Worm (Caenorhabditis elegans) whole organism, mixed stage, embryonic: Measurements from ENCODE around the gene svop-1.
A peak's percentile ranks its signal among the peaks of the same experiment; 100 is the strongest.

Experiments
- bed-3 ChIP-seq: fragments of 200-800 bp; sonication (Bioruptor generic); optimal IDR thresholded peaks from 3 replicates; lab custom pipeline; 2018; ENCODE audit warnings: mild to moderate bottlenecking, missing genetic modification characterization, moderate library complexity, missing compliant biosample characterization
- blmp-1 ChIP-seq: fragments of 150-350 bp; optimal IDR thresholded peaks from 2 replicates; lab custom pipeline; 2014; ENCODE audit warnings: missing biosample characterization, missing genetic modification characterization
- ceh-43 ChIP-seq: fragments of 200-800 bp; sonication (Bioruptor generic); optimal IDR thresholded peaks from 2 replicates; lab custom pipeline; 2018; ENCODE audit warnings: mild to moderate bottlenecking, missing genetic modification characterization, moderate library complexity, missing compliant biosample characterization
- ceh-83 ChIP-seq: fragments of 200-800 bp; sonication (Bioruptor generic); optimal IDR thresholded peaks from 2 replicates; lab custom pipeline; 2018; ENCODE audit warnings: mild to moderate bottlenecking, missing genetic modification characterization, missing compliant biosample characterization
- ces-1 ChIP-seq: fragments of 150-350 bp; optimal IDR thresholded peaks from 2 replicates; lab custom pipeline; 2014; ENCODE audit warnings: missing biosample characterization, missing genetic modification reagents, missing genetic modification characterization
- cnd-1 ChIP-seq: fragments of 200-800 bp; sonication (Bioruptor generic); optimal IDR thresholded peaks from 2 replicates; lab custom pipeline; 2018; ENCODE audit warnings: mild to moderate bottlenecking, missing genetic modification characterization, missing compliant biosample characterization
- drap-1 ChIP-seq: fragments of 200-800 bp; sonication (Bioruptor generic); optimal IDR thresholded peaks from 3 replicates; lab custom pipeline; 2018; ENCODE audit warnings: mild to moderate bottlenecking, missing genetic modification characterization, missing compliant biosample characterization
- elt-1 ChIP-seq: sonication (generic microtip); optimal IDR thresholded peaks from 2 replicates; lab custom pipeline; 2017; ENCODE audit warnings: missing genetic modification characterization, mild to moderate bottlenecking, missing compliant biosample characterization, antibody characterized with exemption, moderate library complexity, borderline replicate concordance; ENCODE audit not compliant: insufficient read depth
- ham-2 ChIP-seq: fragments of 200-800 bp; sonication (Bioruptor generic); optimal IDR thresholded peaks from 2 replicates; lab custom pipeline; 2018; ENCODE audit warnings: mild to moderate bottlenecking, missing genetic modification characterization, missing compliant biosample characterization
- hlh-1 ChIP-seq: fragments of 150-350 bp; optimal IDR thresholded peaks from 2 replicates; lab custom pipeline; 2014; ENCODE audit warnings: missing biosample characterization, missing genetic modification reagents, missing genetic modification characterization
- lin-13 ChIP-seq: fragments of 150-350 bp; optimal IDR thresholded peaks from 2 replicates; lab custom pipeline; 2014; ENCODE audit warnings: missing biosample characterization, missing genetic modification characterization
- lin-32 ChIP-seq: fragments of 200-800 bp; sonication (Bioruptor generic); optimal IDR thresholded peaks from 2 replicates; lab custom pipeline; 2018; ENCODE audit warnings: mild to moderate bottlenecking, missing genetic modification characterization, missing compliant biosample characterization
- lsy-2 ChIP-seq: fragments of 150-350 bp; optimal IDR thresholded peaks from 2 replicates; lab custom pipeline; 2014; ENCODE audit warnings: missing biosample characterization, missing genetic modification characterization
- mab-5 ChIP-seq: fragments of 150-350 bp; optimal IDR thresholded peaks from 2 replicates; lab custom pipeline; 2014; ENCODE audit warnings: missing biosample characterization, missing genetic modification characterization
- mep-1 ChIP-seq: fragments of 150-350 bp; optimal IDR thresholded peaks from 2 replicates; lab custom pipeline; 2017; ENCODE audit warnings: missing biosample characterization, missing genetic modification reagents, missing genetic modification characterization, inconsistent platforms
- mls-2 ChIP-seq: sonication (generic microtip); optimal IDR thresholded peaks from 2 replicates; lab custom pipeline; 2016; ENCODE audit warnings: mild to moderate bottlenecking, missing genetic modification characterization, moderate library complexity, missing compliant biosample characterization
- nhr-12 ChIP-seq: fragments of 150-350 bp; optimal IDR thresholded peaks from 2 replicates; lab custom pipeline; 2014; ENCODE audit warnings: missing biosample characterization, missing genetic modification characterization
- nhr-2 ChIP-seq: fragments of 150-350 bp; optimal IDR thresholded peaks from 2 replicates; lab custom pipeline; 2014; ENCODE audit warnings: missing biosample characterization, missing genetic modification characterization
- nhr-237 ChIP-seq: fragments of 150-350 bp; optimal IDR thresholded peaks from 2 replicates; lab custom pipeline; 2014; ENCODE audit warnings: missing biosample characterization, missing genetic modification characterization
- nhr-28 ChIP-seq: fragments of 150-350 bp; optimal IDR thresholded peaks from 2 replicates; lab custom pipeline; 2014; ENCODE audit warnings: missing biosample characterization, missing genetic modification characterization
- nhr-76 ChIP-seq: sonication (generic microtip); optimal IDR thresholded peaks from 2 replicates; lab custom pipeline; 2017; ENCODE audit warnings: missing biosample characterization, missing genetic modification characterization
- pha-4 ChIP-seq: fragments of 150-350 bp; optimal IDR thresholded peaks from 2 replicates; lab custom pipeline; 2018; ENCODE audit warnings: missing biosample characterization, missing genetic modification reagents, missing genetic modification characterization
- sem-2 ChIP-seq: fragments of 200-800 bp; sonication (Bioruptor generic); optimal IDR thresholded peaks from 2 replicates; lab custom pipeline; 2018; ENCODE audit warnings: mild to moderate bottlenecking, missing genetic modification characterization, missing compliant biosample characterization
- snpc-4 ChIP-seq: fragments of 150-350 bp; optimal IDR thresholded peaks from 2 replicates; lab custom pipeline; 2014; ENCODE audit warnings: missing biosample characterization, missing genetic modification characterization
- sptf-1 ChIP-seq: sonication (generic microtip); optimal IDR thresholded peaks from 2 replicates; lab custom pipeline; 2017; ENCODE audit warnings: mild to moderate bottlenecking, missing genetic modification characterization, moderate library complexity, missing compliant biosample characterization
- tbx-8 ChIP-seq: fragments of 200-800 bp; sonication (Bioruptor generic); optimal IDR thresholded peaks from 2 replicates; lab custom pipeline; 2018; ENCODE audit warnings: mild to moderate bottlenecking, missing genetic modification characterization, moderate library complexity, missing compliant biosample characterization
- unc-120 ChIP-seq: sonication (generic microtip); optimal IDR thresholded peaks from 2 replicates; lab custom pipeline; 2017; ENCODE audit warnings: missing genetic modification characterization, missing compliant biosample characterization; ENCODE audit not compliant: poor library complexity, severe bottlenecking
- unc-39 ChIP-seq: fragments of 150-350 bp; optimal IDR thresholded peaks from 2 replicates; lab custom pipeline; 2014; ENCODE audit warnings: missing biosample characterization, missing genetic modification characterization
- unc-62 ChIP-seq: fragments of 150-350 bp; optimal IDR thresholded peaks from 2 replicates; lab custom pipeline; 2014; ENCODE audit warnings: missing biosample characterization, missing genetic modification reagents, missing genetic modification characterization
- zip-8 ChIP-seq: fragments of 150-350 bp; optimal IDR thresholded peaks from 2 replicates; lab custom pipeline; 2014; ENCODE audit warnings: missing biosample characterization, missing genetic modification characterization
- ztf-11 ChIP-seq: fragments of 150-350 bp; optimal IDR thresholded peaks from 2 replicates; lab custom pipeline; 2014; ENCODE audit warnings: missing biosample characterization, missing genetic modification characterization

svop-1 gene

ce11 chrIII:8847722-8848121, 37.6 kb downstream of the svop-1 start:
- peak; percentile 57 for TF ChIP-seq mep-1
- no peak for TF ChIP-seq sem-2 (GFP tag; lab: Kevin White, UChicago)
- TF ChIP-seq hlh-1 (tag; lab: Kevin White, UChicago): no peak
- no peak for TF ChIP-seq nhr-2 (tag; lab: Kevin White, UChicago)
- no peak for TF ChIP-seq ceh-83 (GFP tag; lab: Kevin White, UChicago)
- TF ChIP-seq cnd-1 (tag; lab: Kevin White, UChicago): peak; percentile 15
- TF ChIP-seq elt-1: no peak
- no peak for TF ChIP-seq zip-8 (tag; lab: Kevin White, UChicago)
- TF ChIP-seq lin-13 (tag; lab: Kevin White, UChicago): no peak
- TF ChIP-seq sptf-1 (tag; lab: Kevin White, UChicago): no peak
- TF ChIP-seq mls-2 (tag; lab: Kevin White, UChicago): no peak
- no peak for TF ChIP-seq nhr-12 (tag; lab: Kevin White, UChicago)
- peak; percentile 40 for TF ChIP-seq nhr-237 (tag; lab: Kevin White, UChicago)
- no peak for TF ChIP-seq bed-3 (GFP tag; lab: Kevin White, UChicago)
- TF ChIP-seq lsy-2 (tag; lab: Kevin White, UChicago): peak; percentile 26
- no peak for TF ChIP-seq mab-5 (tag; lab: Kevin White, UChicago)
- no peak for TF ChIP-seq unc-62 (GFP tag; lab: Kevin White, UChicago)
- no peak for TF ChIP-seq nhr-76 (tag; lab: Kevin White, UChicago)
- TF ChIP-seq ztf-11: no peak
- no peak for TF ChIP-seq unc-120 (tag; lab: Kevin White, UChicago)
- TF ChIP-seq nhr-28: no peak
- TF ChIP-seq ham-2 (GFP tag; lab: Kevin White, UChicago): no peak
- TF ChIP-seq ceh-43: no peak
- TF ChIP-seq ces-1 (GFP tag; lab: Kevin White, UChicago): peak; percentile 24
- peak; percentile 8 for TF ChIP-seq pha-4 (tag; lab: Kevin White, UChicago)
- TF ChIP-seq drap-1 (GFP tag; lab: Kevin White, UChicago): no peak

- no peak for TF ChIP-seq nhr-237 (tag; lab: Kevin White, UChicago)
Measured at ce11 chrIII:8845114-8845513, 40.2 kb downstream of the svop-1 start, which contains the start of gene F44E2.6. Gene F44E2.6 (minus strand): TSS chrIII:8845214.

ce11 chrIII:8844137-8844536, 41.2 kb downstream of the svop-1 start:
- TF ChIP-seq ham-2 (GFP tag; lab: Kevin White, UChicago) (no peak), nhr-28 (no peak), elt-1 (no peak), sem-2 (GFP tag; lab: Kevin White, UChicago) (no peak), mep-1 (no peak), nhr-12 (tag; lab: Kevin White, UChicago) (no peak), lsy-2 (tag; lab: Kevin White, UChicago) (no peak)

- no peak for TF ChIP-seq blmp-1
- peak; percentile 26 for TF ChIP-seq elt-1
- TF ChIP-seq ham-2 (GFP tag; lab: Kevin White, UChicago): peak; percentile 77
Measured at ce11 chrIII:8839813-8840212, 45.5 kb downstream of the svop-1 start.

- TF ChIP-seq nhr-12 (tag; lab: Kevin White, UChicago) (no peak), unc-62 (GFP tag; lab: Kevin White, UChicago) (no peak), elt-1 (peak; percentile 62), ham-2 (GFP tag; lab: Kevin White, UChicago) (peak; percentile 17), tbx-8 (GFP tag; lab: Kevin White, UChicago) (no peak), snpc-4 (tag; lab: Kevin White, UChicago) (no peak), unc-39 (tag; lab: Kevin White, UChicago) (no peak), cnd-1 (tag; lab: Kevin White, UChicago) (no peak), mls-2 (tag; lab: Kevin White, UChicago) (no peak), drap-1 (GFP tag; lab: Kevin White, UChicago) (no peak), ceh-43 (no peak), lin-32 (no peak), lsy-2 (tag; lab: Kevin White, UChicago) (no peak), hlh-1 (tag; lab: Kevin White, UChicago) (no peak), nhr-237 (tag; lab: Kevin White, UChicago) (no peak)
Measured at ce11 chrIII:8838075-8838474, 47.2 kb downstream of the svop-1 start, which contains the start of gene F44E2.4. Gene F44E2.4 (minus strand): TSS chrIII:8838424.
